Worm (Caenorhabditis elegans): ENCODE measurements around the gene dpy-31.

Gene dpy-31

DNA sequence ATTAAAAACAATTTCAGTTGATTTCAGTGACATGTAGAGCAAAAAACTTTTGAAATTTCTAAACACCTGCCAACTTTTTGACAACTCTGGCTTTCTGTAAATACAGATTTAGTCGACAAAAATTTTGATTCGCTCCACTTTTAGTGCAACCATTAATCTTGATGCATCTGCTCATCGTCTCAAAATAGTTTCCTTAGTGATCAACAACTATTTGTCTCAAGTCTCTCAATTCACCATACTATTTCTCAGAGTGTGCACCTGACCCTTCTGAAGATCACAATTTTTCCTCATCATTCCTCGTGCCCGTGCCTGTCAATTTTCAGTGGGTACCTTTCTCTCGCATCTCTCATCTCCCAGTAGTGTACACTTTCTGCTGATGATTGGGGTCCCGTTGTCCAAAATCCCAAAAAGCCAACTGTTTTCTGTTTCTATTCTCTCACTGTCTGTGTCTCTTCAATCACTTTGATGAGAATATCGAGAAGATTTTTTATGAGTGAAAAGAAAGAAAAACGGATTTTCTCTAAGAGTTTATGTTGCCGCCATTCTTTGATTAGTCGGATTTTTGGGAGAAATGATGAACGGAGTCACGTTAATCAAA lies 15.0 kb downstream of the dpy-31 start (continued):
- TF ChIP-seq C34B4.2 (tag; optimal IDR thresholded peaks at IDR 0.05): no peak
- no peak for TF ChIP-seq nhr-76 (tag; optimal IDR thresholded peaks at IDR 0.05)
- no peak for TF ChIP-seq ceh-90 (tag; optimal IDR thresholded peaks at IDR 0.05)
- no peak for TF ChIP-seq tlp-1 (tag; optimal IDR thresholded peaks at IDR 0.05)
- TF ChIP-seq nhr-85 (tag): no peak
- no peak for TF ChIP-seq unc-62 (GFP tag; optimal IDR thresholded peaks at IDR 0.05)
- peak; percentile 79 for TF ChIP-seq nhr-19 (GFP tag; conservative IDR thresholded peaks at IDR 0.05)
- no peak for TF ChIP-seq ceh-8 (GFP tag; optimal IDR thresholded peaks at IDR 0.05)
- TF ChIP-seq egl-27 (tag; optimal IDR thresholded peaks at IDR 0.05): no peak
- no peak for TF ChIP-seq fkh-8 (tag; optimal IDR thresholded peaks at IDR 0.05)
- no peak for TF ChIP-seq hlh-4 (tag; optimal IDR thresholded peaks at IDR 0.05)
- peak; percentile 39 for TF ChIP-seq nhr-47 (tag; optimal IDR thresholded peaks at IDR 0.05)

DNA sequence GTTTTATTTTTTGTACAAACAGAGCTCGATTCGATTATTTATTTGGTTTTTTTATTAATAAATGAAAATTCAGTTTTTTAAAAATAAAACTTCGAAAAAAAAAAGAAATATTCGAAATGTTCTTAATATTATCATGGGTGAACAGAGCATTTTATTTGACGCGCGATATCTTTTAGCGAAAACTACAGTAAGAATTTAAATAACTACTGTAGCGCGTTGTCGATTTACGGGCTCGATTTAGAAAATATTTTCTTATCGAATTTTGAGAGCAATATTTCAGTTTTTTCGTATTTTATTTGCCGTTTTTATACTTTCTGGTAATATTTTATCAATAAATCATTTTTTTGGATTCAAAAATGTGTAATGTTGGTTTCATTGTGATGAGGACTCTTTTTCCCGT lies 19.1 kb downstream of the dpy-31 start:
- TF ChIP-seq unc-62 (GFP tag; optimal IDR thresholded peaks at IDR 0.05): no peak
- no peak for TF ChIP-seq sptf-1 (tag; optimal IDR thresholded peaks at IDR 0.05)
- no peak for TF ChIP-seq nhr-76 (tag; optimal IDR thresholded peaks at IDR 0.05)
- TF ChIP-seq nhr-71 (tag; optimal IDR thresholded peaks at IDR 0.05): peak; percentile 17
- TF ChIP-seq unc-86 (tag; optimal IDR thresholded peaks at IDR 0.05): no peak
- TF ChIP-seq rnt-1 (tag; optimal IDR thresholded peaks at IDR 0.05): no peak

DNA sequence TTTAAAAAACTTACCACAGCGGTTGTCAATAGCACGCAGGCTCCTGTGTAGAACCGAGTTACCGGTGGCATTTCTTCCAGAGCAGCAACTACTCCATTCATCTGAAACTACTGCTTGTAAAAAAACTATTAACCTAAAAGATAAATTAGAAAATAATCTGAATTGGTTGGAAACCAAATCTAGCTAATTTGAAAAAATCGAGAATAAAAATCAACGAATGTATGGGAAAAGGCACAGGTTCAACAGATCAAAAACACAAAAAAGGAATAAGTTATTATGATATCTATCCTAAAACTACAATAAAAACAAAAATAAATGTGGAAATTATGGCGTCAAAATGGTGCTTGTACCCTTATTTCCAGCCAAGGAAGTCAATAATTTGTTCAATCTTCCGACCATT lies 21.0 kb downstream of the dpy-31 start, which contains the start of gene der-2:
Gene der-2, minus strand, starts transcription at position 101 of the 400 bp plus-strand sequence.
- TF ChIP-seq blmp-1 (tag; optimal IDR thresholded peaks at IDR 0.05) (no peak), elt-2 (tag; optimal IDR thresholded peaks at IDR 0.05) (no peak), Y116A8C.19 (tag; optimal IDR thresholded peaks at IDR 0.05; ENCODE audit: borderline replicate concordance) (no peak), ets-5 (GFP tag; IDR thresholded peaks at IDR 0.05) (no peak), sptf-1 (tag; optimal IDR thresholded peaks at IDR 0.05) (no peak), jun-1 (tag; optimal IDR thresholded peaks at IDR 0.05) (no peak), tbx-2 (tag; optimal IDR thresholded peaks at IDR 0.05) (no peak), fos-1 (tag; optimal IDR thresholded peaks at IDR 0.05) (no peak), mab-9 (GFP tag; IDR thresholded peaks at IDR 0.05) (no peak), nhr-28 (tag; optimal IDR thresholded peaks at IDR 0.05) (no peak), ceh-88 (GFP tag; IDR thresholded peaks at IDR 0.05) (no peak), ceh-82 (tag; optimal IDR thresholded peaks at IDR 0.05) (no peak), ceh-90 (tag; optimal IDR thresholded peaks at IDR 0.05) (no peak), vab-15 (tag; optimal IDR thresholded peaks at IDR 0.05) (no peak), lir-3 (tag; optimal IDR thresholded peaks at IDR 0.05; ENCODE audit: poor library complexity) (no peak)

DNA sequence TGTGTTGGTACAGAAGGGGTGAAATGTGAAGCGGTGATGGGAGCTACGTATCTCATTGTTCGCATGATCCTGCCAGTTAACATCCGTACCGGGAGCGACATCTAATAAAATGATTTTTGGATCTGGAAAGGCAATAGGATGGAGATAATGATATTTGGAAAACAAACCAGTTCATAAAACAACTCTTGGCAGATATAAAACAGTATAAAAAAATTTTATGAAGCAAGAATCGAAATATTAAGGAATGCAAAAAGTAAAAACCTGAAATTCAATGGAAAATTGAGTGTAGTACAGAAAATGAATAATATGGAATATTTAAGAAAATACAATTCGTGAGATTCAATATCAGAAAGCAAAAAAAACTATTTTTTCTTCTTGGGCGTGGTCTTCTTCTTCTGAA lies 24.6 kb downstream of the dpy-31 start, which contains the start of gene hsp-75:
Gene hsp-75, minus strand, starts transcription at position 101 of the 400 bp plus-strand sequence.
- TF ChIP-seq skn-1 (tag; optimal IDR thresholded peaks at IDR 0.05) (no peak), ama-1 (optimal IDR thresholded peaks at IDR 0.05) (no peak), sox-4 (tag; optimal IDR thresholded peaks at IDR 0.05) (no peak), unc-86 (tag; optimal IDR thresholded peaks at IDR 0.05) (no peak), ceh-8 (GFP tag; optimal IDR thresholded peaks at IDR 0.05) (no peak), nhr-71 (tag; optimal IDR thresholded peaks at IDR 0.05) (no peak), zag-1 (tag; optimal IDR thresholded peaks at IDR 0.05) (no peak), nhr-84 (tag; optimal IDR thresholded peaks at IDR 0.05) (no peak), unc-62 (GFP tag; optimal IDR thresholded peaks at IDR 0.05) (no peak)

DNA sequence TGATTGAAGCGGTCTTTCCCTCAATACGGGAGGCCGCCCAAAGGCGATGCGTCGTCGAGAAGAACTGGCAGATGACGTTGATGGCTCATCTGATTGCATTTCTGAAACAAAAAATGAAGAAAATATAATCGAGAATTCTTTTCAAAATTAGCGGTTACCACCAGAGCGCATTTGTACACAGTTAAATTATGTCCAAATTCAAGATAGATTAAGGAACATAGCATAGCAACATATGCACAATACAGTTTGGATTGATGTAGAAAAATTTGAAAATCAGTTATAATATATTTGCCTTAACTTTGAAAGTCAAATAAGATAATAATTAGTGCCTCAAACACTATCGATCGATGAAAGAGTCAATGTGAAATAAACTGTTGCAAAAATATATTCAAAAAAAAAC lies 27.7 kb downstream of the dpy-31 start, which contains the start of gene R151.8:
Gene R151.8, minus strand, starts transcription at position 101 of the 400 bp plus-strand sequence.
- TF ChIP-seq C16A3.4 (tag; optimal IDR thresholded peaks at IDR 0.05): no peak
- TF ChIP-seq nhr-28 (tag; optimal IDR thresholded peaks at IDR 0.05): no peak
- TF ChIP-seq nhr-85 (tag): peak; percentile 13
- TF ChIP-seq lir-3 (tag; optimal IDR thresholded peaks at IDR 0.05; ENCODE audit: poor library complexity): no peak

Data from whole organism, L1 larva.